Fruit fly (Drosophila melanogaster) whole organism, embryonic: ENCODE measurements around the gene Klp67A.

Experiments
- Ada2b ChIP-seq: fragments of 200-800 bp; sonication (Bioruptor generic); IDR thresholded peaks from 2 replicates; pipeline ENCODE4 v1.3.6; 2022; ENCODE audit warnings: missing biosample characterization, missing genetic modification characterization
- Atf3 ChIP-seq: fragments of 200-800 bp; sonication (Bioruptor generic); optimal IDR thresholded peaks from 3 replicates; lab custom pipeline; 2016; ENCODE audit warnings: missing biosample characterization, missing genetic modification characterization
- B-H1 ChIP-seq: fragments of 200-800 bp; sonication (Bioruptor generic); IDR thresholded peaks from 3 replicates; pipeline ENCODE4 v1.3.6; 2022; ENCODE audit warnings: missing biosample characterization, missing genetic modification characterization
- Blimp-1 ChIP-seq: fragments of 200-800 bp; sonication (Bioruptor generic); optimal IDR thresholded peaks from 3 replicates; lab custom pipeline; 2018; ENCODE audit warnings: missing biosample characterization, missing genetic modification characterization, mild to moderate bottlenecking, moderate library complexity, missing genetic modification reagents
- Bteb2 ChIP-seq: fragments of 200-800 bp; sonication (Bioruptor generic); optimal IDR thresholded peaks from 2 replicates; lab custom pipeline; 2016; ENCODE audit warnings: missing biosample characterization, missing genetic modification characterization
- CG1024 ChIP-seq: fragments of 200-800 bp; sonication (Bioruptor generic); IDR thresholded peaks from 2 replicates; pipeline ENCODE4 v1.3.6; 2022; ENCODE audit warnings: missing biosample characterization, missing genetic modification characterization
- CG12104 ChIP-seq: fragments of 200-800 bp; sonication (Bioruptor generic); optimal IDR thresholded peaks from 3 replicates; lab custom pipeline; 2016; ENCODE audit warnings: missing biosample characterization, missing genetic modification characterization
- CG12299 ChIP-seq: fragments of 200-800 bp; sonication (Bioruptor generic); optimal IDR thresholded peaks from 2 replicates; lab custom pipeline; 2018; ENCODE audit warnings: missing biosample characterization, mild to moderate bottlenecking, missing genetic modification characterization
- CG13296 ChIP-seq: fragments of 200-800 bp; sonication (Bioruptor generic); optimal IDR thresholded peaks from 3 replicates; lab custom pipeline; 2018; ENCODE audit warnings: missing biosample characterization, mild to moderate bottlenecking, missing genetic modification characterization
- CG1529 ChIP-seq: fragments of 200-800 bp; sonication (Bioruptor generic); optimal IDR thresholded peaks from 3 replicates; lab custom pipeline; 2018; ENCODE audit warnings: missing biosample characterization, missing genetic modification characterization
- CG17612 ChIP-seq: fragments of 200-800 bp; sonication (Bioruptor generic); IDR thresholded peaks from 2 replicates; pipeline ENCODE4 v1.3.6; 2022; ENCODE audit warnings: missing biosample characterization, missing genetic modification characterization
- CG31388 ChIP-seq: fragments of 200-800 bp; sonication (Bioruptor generic); optimal IDR thresholded peaks from 2 replicates; lab custom pipeline; 2016; ENCODE audit warnings: missing biosample characterization, missing genetic modification characterization
- CG32532 ChIP-seq: fragments of 200-800 bp; sonication (Bioruptor generic); IDR thresholded peaks from 2 replicates; pipeline ENCODE4 v1.3.6; 2022; ENCODE audit warnings: missing biosample characterization, missing genetic modification characterization
- CG3847 ChIP-seq: fragments of 200-800 bp; sonication (Bioruptor generic); IDR thresholded peaks from 2 replicates; pipeline ENCODE4 v1.3.6; 2022; ENCODE audit warnings: missing biosample characterization, missing genetic modification characterization
- CG42726 ChIP-seq: fragments of 200-800 bp; sonication (Bioruptor generic); IDR thresholded peaks from 2 replicates; pipeline ENCODE4 v1.3.6; 2022; ENCODE audit warnings: missing biosample characterization, missing genetic modification characterization; ENCODE audit not compliant: partially characterized antibody
- CG7556 ChIP-seq: fragments of 200-800 bp; sonication (Bioruptor generic); optimal IDR thresholded peaks from 2 replicates; lab custom pipeline; 2017; ENCODE audit warnings: missing biosample characterization, mild to moderate bottlenecking, missing genetic modification characterization
- CG9609 ChIP-seq: fragments of 200-800 bp; sonication (Bioruptor generic); optimal IDR thresholded peaks from 3 replicates; lab custom pipeline; 2016; ENCODE audit warnings: missing biosample characterization, missing genetic modification characterization
- CkIIα-i1 ChIP-seq: fragments of 200-800 bp; sonication (Bioruptor generic); IDR thresholded peaks from 2 replicates; pipeline ENCODE4 v1.3.6; 2022; ENCODE audit warnings: missing biosample characterization, missing genetic modification characterization
- CoRest ChIP-seq: fragments of 200-800 bp; sonication (Bioruptor generic); optimal IDR thresholded peaks from 3 replicates; lab custom pipeline; 2018; ENCODE audit warnings: missing biosample characterization, mild to moderate bottlenecking, missing genetic modification characterization, moderate library complexity
- Doc2 ChIP-seq: fragments of 200-800 bp; sonication (Bioruptor generic); IDR thresholded peaks from 2 replicates; pipeline ENCODE4 v1.3.6; 2022; ENCODE audit warnings: missing biosample characterization, missing genetic modification characterization
- E2f1 ChIP-seq: fragments of 200-800 bp; sonication (Bioruptor generic); IDR thresholded peaks from 2 replicates; pipeline ENCODE4 v1.3.6; 2022; ENCODE audit warnings: missing biosample characterization, missing genetic modification characterization
- Fer1 ChIP-seq: fragments of 200-800 bp; sonication (Bioruptor generic); optimal IDR thresholded peaks from 2 replicates; lab custom pipeline; 2017; ENCODE audit warnings: missing biosample characterization, mild to moderate bottlenecking, missing genetic modification characterization
- Hand ChIP-seq: fragments of 200-800 bp; sonication (Bioruptor generic); optimal IDR thresholded peaks from 2 replicates; lab custom pipeline; 2017; ENCODE audit warnings: mild to moderate bottlenecking, missing biosample characterization, missing genetic modification reagents, missing genetic modification characterization
- Mad ChIP-seq: fragments of 200-800 bp; sonication (Bioruptor generic); optimal IDR thresholded peaks from 2 replicates; lab custom pipeline; 2016; ENCODE audit warnings: missing biosample characterization, missing genetic modification characterization
- Meics ChIP-seq: fragments of 200-800 bp; sonication (Bioruptor generic); optimal IDR thresholded peaks from 2 replicates; lab custom pipeline; 2017; ENCODE audit warnings: missing biosample characterization, mild to moderate bottlenecking, missing genetic modification characterization
- NC2α ChIP-seq: fragments of 200-800 bp; sonication (Bioruptor generic); optimal IDR thresholded peaks from 2 replicates; lab custom pipeline; 2016; ENCODE audit warnings: missing biosample characterization, missing genetic modification characterization
- Nf-YA ChIP-seq: fragments of 200-800 bp; sonication (Bioruptor generic); IDR thresholded peaks from 2 replicates; pipeline ENCODE4 v1.3.6; 2022; ENCODE audit warnings: missing biosample characterization, missing genetic modification characterization
- Pdp1 ChIP-seq, 2 experiments: fragments of 200-800 bp; sonication (Bioruptor generic); optimal IDR thresholded peaks; 3 replicates each; lab custom pipeline; 2016; ENCODE audit warnings: missing biosample characterization in 2 of 2, missing genetic modification characterization in 2 of 2, mild to moderate bottlenecking in 1 of 2, moderate library complexity in 1 of 2
- Spps ChIP-seq: fragments of 200-800 bp; sonication (Bioruptor generic); optimal IDR thresholded peaks from 2 replicates; lab custom pipeline; 2018; ENCODE audit warnings: missing biosample characterization, mild to moderate bottlenecking, missing genetic modification characterization
- Sry-β ChIP-seq: fragments of 200-800 bp; sonication (Bioruptor generic); optimal IDR thresholded peaks from 2 replicates; lab custom pipeline; 2018; ENCODE audit warnings: missing biosample characterization, mild to moderate bottlenecking, missing genetic modification characterization, moderate library complexity
- Usf ChIP-seq: fragments of 200-800 bp; sonication (Bioruptor generic); optimal IDR thresholded peaks from 2 replicates; lab custom pipeline; 2017; ENCODE audit warnings: missing genotype, missing biosample characterization, missing genetic modification characterization
- Xrp1 ChIP-seq: fragments of 200-800 bp; sonication (Bioruptor generic); IDR thresholded peaks from 2 replicates; pipeline ENCODE4 v1.3.6; 2022; ENCODE audit warnings: missing biosample characterization, missing genetic modification characterization
- ara ChIP-seq: fragments of 200-800 bp; sonication (Bioruptor generic); IDR thresholded peaks from 2 replicates; pipeline ENCODE4 v1.3.6; 2022; ENCODE audit warnings: missing biosample characterization, missing genetic modification characterization
- btn ChIP-seq: fragments of 200-800 bp; sonication (Bioruptor generic); optimal IDR thresholded peaks from 2 replicates; lab custom pipeline; 2016; ENCODE audit warnings: missing biosample characterization, missing genetic modification characterization
- crc ChIP-seq: fragments of 200-800 bp; sonication (Bioruptor generic); optimal IDR thresholded peaks from 2 replicates; lab custom pipeline; 2016; ENCODE audit warnings: missing biosample characterization, missing genetic modification characterization
- croc ChIP-seq: fragments of 200-800 bp; sonication (Bioruptor generic); conservative IDR thresholded peaks from 3 replicates; pipeline ENCODE4 v1.3.6; 2022; ENCODE audit warnings: missing biosample characterization, missing genetic modification characterization
- crol ChIP-seq: fragments of 200-800 bp; sonication (Bioruptor generic); IDR thresholded peaks from 2 replicates; pipeline ENCODE4 v1.3.6; 2022; ENCODE audit warnings: missing biosample characterization, missing genetic modification characterization
- dm ChIP-seq: fragments of 200-800 bp; sonication (Bioruptor generic); optimal IDR thresholded peaks from 3 replicates; lab custom pipeline; 2016; ENCODE audit warnings: missing biosample characterization, missing genetic modification characterization
- dysf ChIP-seq: fragments of 200-800 bp; sonication (Bioruptor generic); IDR thresholded peaks from 3 replicates; pipeline ENCODE4 v1.3.6; 2022; ENCODE audit warnings: missing biosample characterization, missing genetic modification characterization
- ems ChIP-seq: fragments of 200-800 bp; sonication (Bioruptor generic); optimal IDR thresholded peaks from 3 replicates; lab custom pipeline; 2016; ENCODE audit warnings: missing biosample characterization, missing genetic modification characterization
- eve ChIP-seq, 2 experiments: fragments of >200 bp; optimal IDR thresholded peaks; 2 replicates each; lab custom pipeline; 2017; ENCODE audit warnings: missing biosample characterization in 2 of 2, missing genetic modification characterization in 2 of 2
- gt ChIP-seq: fragments of 200-800 bp; sonication (Bioruptor generic); IDR thresholded peaks from 2 replicates; pipeline ENCODE4 v1.3.6; 2022; ENCODE audit warnings: missing biosample characterization, missing genetic modification characterization
- hb ChIP-seq: fragments of 200-800 bp; sonication (Bioruptor generic); IDR thresholded peaks from 3 replicates; pipeline ENCODE4 v1.3.6; 2022; ENCODE audit warnings: missing biosample characterization, missing genetic modification characterization; ENCODE audit not compliant: partially characterized antibody
- ken ChIP-seq: fragments of 200-800 bp; sonication (Bioruptor generic); IDR thresholded peaks from 3 replicates; pipeline ENCODE4 v1.3.6; 2022; ENCODE audit warnings: missing biosample characterization, missing genetic modification characterization
- nau ChIP-seq: fragments of 200-800 bp; sonication (Bioruptor generic); optimal IDR thresholded peaks from 3 replicates; lab custom pipeline; 2017; ENCODE audit warnings: missing biosample characterization, mild to moderate bottlenecking, missing genetic modification characterization, missing genetic modification reagents
- nerfin-2 ChIP-seq: fragments of 200-800 bp; sonication (Bioruptor generic); IDR thresholded peaks from 2 replicates; pipeline ENCODE4 v1.3.6; 2022; ENCODE audit warnings: missing biosample characterization, missing genetic modification characterization; ENCODE audit not compliant: partially characterized antibody
- prd ChIP-seq, 3 experiments: fragments of >200 bp in 2 of 3; fragments of 200-800 bp in 1 of 3; sonication (Bioruptor generic) in 1 of 3; optimal IDR thresholded peaks in 2 of 3; IDR thresholded peaks in 1 of 3; 2 replicates in 2 of 3; 3 replicates in 1 of 3; pipeline versions ENCODE4 v1.3.6 to Lab custom; 2017 to 2022; ENCODE audit warnings: missing biosample characterization in 1 of 3, missing genetic modification characterization in 1 of 3
- sens ChIP-seq: fragments of 200-800 bp; sonication (Bioruptor generic); peaks from one replicate; lab custom pipeline; 2016; ENCODE audit warnings: missing biosample characterization, missing genetic modification characterization
- trem ChIP-seq: fragments of 200-800 bp; optimal IDR thresholded peaks from 3 replicates; lab custom pipeline; 2019; ENCODE audit warnings: missing biosample characterization, mild to moderate bottlenecking, missing genetic modification characterization, moderate library complexity
- usp ChIP-seq: fragments of >200 bp; optimal IDR thresholded peaks from 2 replicates; lab custom pipeline; 2017; ENCODE audit warnings: missing biosample characterization, missing genetic modification characterization
- zfh1 ChIP-seq: fragments of 200-800 bp; sonication (Bioruptor generic); IDR thresholded peaks from 3 replicates; pipeline ENCODE4 v1.3.6; 2022; ENCODE audit warnings: missing biosample characterization, missing genetic modification characterization

Klp67A gene

dm6 chr3L:9397156-9397555 is 30.3 kb upstream of the Klp67A start (continued):
- TF ChIP-seq dm (GFP tag; lab: Kevin White, UChicago), result no peak
- peak; percentile 17 to 24 for TF ChIP-seq Pdp1 (GFP tag; optimal IDR thresholded peaks at IDR 0.05; lab: Kevin White, UChicago)
- TF ChIP-seq CG1529 (GFP tag; lab: Kevin White, UChicago), result no peak
- TF ChIP-seq Doc2, result no peak
- peak; percentile 93 for TF ChIP-seq Fer1 (GFP tag; lab: Kevin White, UChicago)
- no peak for TF ChIP-seq CG42726
- TF ChIP-seq E2f1 (GFP tag; lab: Robert Waterston, UW), result peak; percentile 24; the same call in 1 of the 2 replicates
- no peak for TF ChIP-seq Sry-β (GFP tag; lab: Kevin White, UChicago)
- TF ChIP-seq CG12104 (GFP tag; lab: Kevin White, UChicago), result peak; percentile 62
- TF ChIP-seq Mad (GFP tag; lab: Kevin White, UChicago), result no peak
- TF ChIP-seq NC2α (GFP tag; lab: Kevin White, UChicago), result no peak
- TF ChIP-seq CG3847 (GFP tag; lab: Robert Waterston, UW), result no peak
- TF ChIP-seq B-H1, result peak; percentile 15; the same call in 1 of the 3 replicates
- peak; percentile 59; the same call in 2 of the 3 replicates for TF ChIP-seq zfh1 (GFP tag; lab: Robert Waterston, UW)
- TF ChIP-seq Spps, result peak; percentile 41
- TF ChIP-seq croc (GFP tag; lab: Robert Waterston, UW), result no peak
- TF ChIP-seq nerfin-2 (GFP tag; lab: Robert Waterston, UW), result no peak
- TF ChIP-seq ara (GFP tag; lab: Robert Waterston, UW), result peak; percentile 67
- TF ChIP-seq Hand (GFP tag; lab: Kevin White, UChicago), result peak; percentile 3
- peak; percentile 41; the same call in 1 of the 2 replicates for TF ChIP-seq CG1024
- TF ChIP-seq Ada2b, result peak; percentile 24; the same call in 1 of the 2 replicates
- peak; percentile 82 for TF ChIP-seq nau (GFP tag; lab: Kevin White, UChicago)
- peak; percentile 26 for TF ChIP-seq CoRest (tag; lab: Kevin White, UChicago)
- TF ChIP-seq Xrp1 (GFP tag; lab: Robert Waterston, UW), result peak; percentile 66
- TF ChIP-seq Atf3 (GFP tag; lab: Kevin White, UChicago), result no peak
- peak; percentile 13 for TF ChIP-seq trem (tag; lab: Kevin White, UChicago)
- no peak for TF ChIP-seq CkIIα-i1
- TF ChIP-seq hb, result no peak
- no peak for TF ChIP-seq ken (GFP tag; lab: Robert Waterston, UW)
- peak; percentile 58 for TF ChIP-seq Blimp-1 (GFP tag; lab: Kevin White, UChicago)
- no peak for TF ChIP-seq usp (GFP tag; lab: Kevin White, UChicago)
- no peak for TF ChIP-seq btn (GFP tag; lab: Kevin White, UChicago)
- TF ChIP-seq sens (GFP tag; lab: Kevin White, UChicago), result peak; percentile 52
- no peak for TF ChIP-seq Usf (GFP tag; lab: Kevin White, UChicago)
- TF ChIP-seq Meics (GFP tag; lab: Kevin White, UChicago), result peak; percentile 90
- no peak for TF ChIP-seq CG31388 (GFP tag; lab: Kevin White, UChicago)
- TF ChIP-seq gt (GFP tag; lab: Robert Waterston, UW), result no peak
- TF ChIP-seq Bteb2 (GFP tag; lab: Kevin White, UChicago), result peak; percentile 3
- TF ChIP-seq CG13296 (GFP tag; lab: Kevin White, UChicago), result peak; percentile 84
- peak in 1 of 2 experiments; percentile 13 for TF ChIP-seq eve (GFP tag; optimal IDR thresholded peaks at IDR 0.05; lab: Kevin White, UChicago)
- no peak for TF ChIP-seq CG17612 (GFP tag; lab: Robert Waterston, UW)
- TF ChIP-seq CG32532 (GFP tag; lab: Robert Waterston, UW), result peak; percentile 30; the same call in 1 of the 2 replicates
- TF ChIP-seq crc (GFP tag; lab: Kevin White, UChicago), result peak; percentile 76
- no peak for TF ChIP-seq crol
- TF ChIP-seq CG9609, result no peak
- TF ChIP-seq CG7556 (GFP tag; lab: Kevin White, UChicago), result peak; percentile 67
- peak; percentile 5; the same call in 1 of the 3 replicates for TF ChIP-seq dysf
- TF ChIP-seq ems, result peak; percentile 38
- peak; percentile 80 for TF ChIP-seq CG12299 (tag; lab: Kevin White, UChicago)
- TF ChIP-seq prd (optimal IDR thresholded peaks at IDR 0.05; lab: Kevin White, UChicago), result no peak
- TF ChIP-seq prd (GFP tag; IDR thresholded peaks at IDR 0.05; lab: Robert Waterston, UW), result no peak
- TF ChIP-seq Nf-YA (GFP tag; lab: Robert Waterston, UW), result 0 out of 2 replicates have a peak, but pooled peaks have one; percentile 31
